Fruit fly (Drosophila melanogaster) whole organism, adult: Measurements from ENCODE around the gene TwdlW.

Experiments used
- CG11617 ChIP-seq: fragments of 200-800 bp; sonication (Bioruptor generic); optimal IDR thresholded peaks from 2 replicates; lab custom pipeline; 2017; ENCODE audit warnings: mild to moderate bottlenecking, missing biosample characterization, missing genetic modification reagents, missing genetic modification characterization
- CG12768 ChIP-seq: fragments of 200-800 bp; sonication (Bioruptor generic); optimal IDR thresholded peaks from 2 replicates; lab custom pipeline; 2017; ENCODE audit warnings: missing biosample characterization, missing genetic modification characterization, mild to moderate bottlenecking, moderate library complexity, missing genetic modification reagents
- CG14711 ChIP-seq: fragments of 200-800 bp; sonication (Bioruptor generic); optimal IDR thresholded peaks from 2 replicates; lab custom pipeline; 2018; ENCODE audit warnings: missing biosample characterization, mild to moderate bottlenecking, missing genetic modification characterization, moderate library complexity
- CG1620 ChIP-seq: fragments of 200-800 bp; sonication (Bioruptor generic); optimal IDR thresholded peaks from 2 replicates; lab custom pipeline; 2016; ENCODE audit warnings: missing biosample characterization, missing genetic modification characterization
- CG33017 ChIP-seq: fragments of 200-800 bp; sonication (Bioruptor generic); optimal IDR thresholded peaks from 2 replicates; lab custom pipeline; 2018; ENCODE audit warnings: missing biosample characterization, mild to moderate bottlenecking, missing genetic modification characterization, moderate library complexity
- CG7045 ChIP-seq: fragments of 200-800 bp; sonication (Bioruptor generic); optimal IDR thresholded peaks from 2 replicates; lab custom pipeline; 2017; ENCODE audit warnings: missing biosample characterization, mild to moderate bottlenecking, missing genetic modification characterization
- CG7101 ChIP-seq: fragments of 200-800 bp; sonication (Bioruptor generic); optimal IDR thresholded peaks from 2 replicates; lab custom pipeline; 2018; ENCODE audit warnings: missing biosample characterization, mild to moderate bottlenecking, missing genetic modification characterization, moderate library complexity
- Clk ChIP-seq: fragments of 200-800 bp; sonication (Bioruptor generic); optimal IDR thresholded peaks from 2 replicates; lab custom pipeline; 2017; ENCODE audit warnings: missing biosample characterization, missing genetic modification characterization
- Crg-1 ChIP-seq: fragments of 200-800 bp; sonication (Bioruptor generic); optimal IDR thresholded peaks from 2 replicates; lab custom pipeline; 2016; ENCODE audit warnings: missing biosample characterization, missing genetic modification characterization
- Hr96 ChIP-seq: fragments of 200-800 bp; sonication (Bioruptor generic); optimal IDR thresholded peaks from 2 replicates; lab custom pipeline; 2016; ENCODE audit warnings: missing biosample characterization, missing genetic modification characterization
- Mnt ChIP-seq: fragments of 200-800 bp; sonication (Bioruptor generic); optimal IDR thresholded peaks from 2 replicates; lab custom pipeline; 2016; ENCODE audit warnings: missing biosample characterization, mild to moderate bottlenecking, missing genetic modification characterization
- bab1 ChIP-seq: fragments of 200-800 bp; sonication (Bioruptor generic); optimal IDR thresholded peaks from 3 replicates; lab custom pipeline; 2019; ENCODE audit warnings: missing biosample characterization, mild to moderate bottlenecking, missing genetic modification characterization, moderate library complexity
- kay ChIP-seq: fragments of 200-800 bp; sonication (Bioruptor generic); peaks from one replicate; lab custom pipeline; 2016; ENCODE audit warnings: missing biosample characterization, missing genetic modification characterization, borderline replicate concordance
- ovo ChIP-seq: fragments of 200-800 bp; sonication (Bioruptor generic); optimal IDR thresholded peaks from 2 replicates; lab custom pipeline; 2016; ENCODE audit warnings: missing biosample characterization, missing genetic modification characterization
- pad ChIP-seq: fragments of 200-800 bp; sonication (Bioruptor generic); optimal IDR thresholded peaks from 3 replicates; lab custom pipeline; 2017; ENCODE audit warnings: missing biosample characterization, missing genetic modification characterization, mild to moderate bottlenecking, moderate library complexity, missing genetic modification reagents
- tj ChIP-seq: fragments of 200-800 bp; sonication (Bioruptor generic); optimal IDR thresholded peaks from 3 replicates; lab custom pipeline; 2017; ENCODE audit warnings: missing biosample characterization, mild to moderate bottlenecking, missing genetic modification characterization, moderate library complexity
- toe ChIP-seq: fragments of 200-800 bp; sonication (Bioruptor generic); optimal IDR thresholded peaks from 2 replicates; lab custom pipeline; 2016; ENCODE audit warnings: missing biosample characterization, missing genetic modification characterization

The TwdlW gene

DNA sequence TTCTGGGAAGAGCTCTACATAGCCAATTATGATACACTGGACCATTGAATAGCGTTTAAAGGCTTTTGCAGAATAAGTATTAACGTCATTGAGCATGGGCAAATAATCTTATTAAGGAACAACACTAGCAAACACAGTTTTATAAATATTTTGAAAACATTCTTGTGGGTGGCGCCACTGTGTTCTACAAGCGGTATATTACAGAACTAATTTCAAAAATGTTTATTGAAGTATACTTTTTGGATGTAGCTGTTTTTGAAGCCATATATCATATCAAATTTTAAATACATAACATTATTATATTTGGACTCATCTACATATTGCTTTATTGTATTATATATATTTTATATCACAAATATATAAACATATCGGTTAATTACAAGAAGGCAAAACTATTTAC is 33.3 kb downstream of the TwdlW start:
- no peak for TF ChIP-seq tj (GFP tag; lab: Kevin White, UChicago)
- TF ChIP-seq bab1 (GFP tag; lab: Kevin White, UChicago), result no peak
- no peak for TF ChIP-seq CG33017 (tag; lab: Kevin White, UChicago)
- TF ChIP-seq Clk, result no peak
- TF ChIP-seq CG1620 (GFP tag; lab: Kevin White, UChicago), result no peak
- TF ChIP-seq CG7045 (GFP tag; lab: Kevin White, UChicago), result no peak
- no peak for TF ChIP-seq pad (GFP tag; lab: Kevin White, UChicago)
- no peak for TF ChIP-seq Hr96 (GFP tag; lab: Kevin White, UChicago)
- no peak for TF ChIP-seq CG11617 (GFP tag; lab: Kevin White, UChicago)
- no peak for TF ChIP-seq CG7101
- no peak for TF ChIP-seq CG12768 (GFP tag; lab: Kevin White, UChicago)
- TF ChIP-seq toe, result no peak
- TF ChIP-seq ovo (GFP tag; lab: Kevin White, UChicago), result no peak
- TF ChIP-seq kay (GFP tag; lab: Kevin White, UChicago), result no peak
- no peak for TF ChIP-seq CG14711 (tag; lab: Kevin White, UChicago)
- no peak for TF ChIP-seq Crg-1 (GFP tag; lab: Kevin White, UChicago)
- TF ChIP-seq Mnt (GFP tag; lab: Kevin White, UChicago), result no peak
